ENCODE assay signal across 1 fruit fly cellular context in genomic region chrX:2973593-2973992, dm6.
A peak's percentile ranks its signal among the peaks of the same experiment; 100 is the strongest.
TF ChIP-seq lines count a peak whose summit lies in the region.

Gene rst, minus strand, starts transcription at chrX:2973834.

TF ChIP-seq in whole organism, embryonic, 481 proteins besides CTCF, POLR2A, EP300 and RAD21 (continued from another document):
- TF ChIP-seq gcm (GFP tag; optimal IDR thresholded peaks at IDR 0.05; lab: Kevin White, UChicago) (no peak), nau (GFP tag; optimal IDR thresholded peaks at IDR 0.05; lab: Kevin White, UChicago) (peak; percentile 28), kah (GFP tag; optimal IDR thresholded peaks at IDR 0.05; lab: Kevin White, UChicago) (no peak), CG32532 (GFP tag; IDR thresholded peaks at IDR 0.05; lab: Robert Waterston, UW) (no peak), CG13894 (tag; optimal IDR thresholded peaks at IDR 0.05; lab: Kevin White, UChicago) (peak; percentile 82), prd (optimal IDR thresholded peaks at IDR 0.05; lab: Kevin White, UChicago) (no peak), prd (GFP tag; IDR thresholded peaks at IDR 0.05; lab: Robert Waterston, UW) (0 out of 3 replicates have a peak, but pooled peaks have one; percentile 8), Lim3 (GFP tag; IDR thresholded peaks at IDR 0.05; lab: Robert Waterston, UW) (no peak), esg (GFP tag; conservative IDR thresholded peaks at IDR 0.05; lab: Robert Waterston, UW) (no peak), br (optimal IDR thresholded peaks at IDR 0.05; lab: Kevin White, UChicago) (no peak), fru (optimal IDR thresholded peaks at IDR 0.05; lab: Kevin White, UChicago) (no peak), CG32772 (GFP tag; IDR thresholded peaks at IDR 0.05; lab: Robert Waterston, UW) (no peak), CG11504 (tag; optimal IDR thresholded peaks at IDR 0.05; lab: Kevin White, UChicago) (peak; percentile 15), CG3847 (GFP tag; IDR thresholded peaks at IDR 0.05; lab: Robert Waterston, UW) (no peak), vnd (GFP tag; IDR thresholded peaks at IDR 0.05; lab: Robert Waterston, UW; ENCODE audit: partially characterized antibody) (no peak), CG9609 (GFP tag; optimal IDR thresholded peaks at IDR 0.05; lab: Kevin White, UChicago) (no peak), CG17912 (GFP tag; optimal IDR thresholded peaks at IDR 0.05; lab: Kevin White, UChicago) (no peak), CG11247 (GFP tag; IDR thresholded peaks at IDR 0.05; lab: Robert Waterston, UW) (no peak), vvl (GFP tag; IDR thresholded peaks at IDR 0.05; lab: Robert Waterston, UW) (peak; percentile 40), CG4730 (GFP tag; IDR thresholded peaks at IDR 0.05; lab: Robert Waterston, UW) (no peak), CG1647 (GFP tag; optimal IDR thresholded peaks at IDR 0.05; lab: Kevin White, UChicago) (no peak), dmrt11E (tag; optimal IDR thresholded peaks at IDR 0.05; lab: Kevin White, UChicago) (no peak), B-H2 (GFP tag; optimal IDR thresholded peaks at IDR 0.05; lab: Kevin White, UChicago) (no peak), zfh2 (GFP tag; optimal IDR thresholded peaks at IDR 0.05; lab: Kevin White, UChicago) (no peak), chm (GFP tag; IDR thresholded peaks at IDR 0.05; lab: Robert Waterston, UW) (peak; percentile 92), grau (tag; optimal IDR thresholded peaks at IDR 0.05; lab: Kevin White, UChicago) (no peak), MBD-R2 (GFP tag; IDR thresholded peaks at IDR 0.05; lab: Robert Waterston, UW) (no peak), chinmo (GFP tag; IDR thresholded peaks at IDR 0.05; lab: Robert Waterston, UW; ENCODE audit: partially characterized antibody) (peak; percentile 62; the same call in 1 of the 4 replicates), ftz-f1 (GFP tag; optimal IDR thresholded peaks at IDR 0.05; lab: Kevin White, UChicago) (no peak), dati (GFP tag; IDR thresholded peaks at IDR 0.05; lab: Robert Waterston, UW) (no peak), YL-1 (GFP tag; optimal IDR thresholded peaks at IDR 0.05; lab: Kevin White, UChicago) (no peak), wor (GFP tag; IDR thresholded peaks at IDR 0.05; lab: Robert Waterston, UW) (no peak), bbx (GFP tag; IDR thresholded peaks at IDR 0.05; lab: Robert Waterston, UW; ENCODE audit: partially characterized antibody) (peak; percentile 48; the same call in 1 of the 2 replicates), Gsc (GFP tag; IDR thresholded peaks at IDR 0.05; lab: Robert Waterston, UW) (no peak), emc (GFP tag; optimal IDR thresholded peaks at IDR 0.05; lab: Kevin White, UChicago) (no peak), cwo (GFP tag; optimal IDR thresholded peaks at IDR 0.05; lab: Kevin White, UChicago) (no peak), CrebB (tag; optimal IDR thresholded peaks at IDR 0.05; lab: Kevin White, UChicago) (no peak), CG12769 (tag; optimal IDR thresholded peaks at IDR 0.05; lab: Kevin White, UChicago) (no peak), tll (GFP tag; optimal IDR thresholded peaks at IDR 0.05; lab: Kevin White, UChicago) (no peak), CG31224 (GFP tag; IDR thresholded peaks at IDR 0.05; lab: Robert Waterston, UW) (no peak), disco-r (GFP tag; optimal IDR thresholded peaks at IDR 0.05; lab: Kevin White, UChicago) (no peak), CG15073 (GFP tag; optimal IDR thresholded peaks at IDR 0.05; lab: Kevin White, UChicago) (no peak), lab (GFP tag; optimal IDR thresholded peaks at IDR 0.05; lab: Kevin White, UChicago) (no peak), Deaf1 (tag; optimal IDR thresholded peaks at IDR 0.05; lab: Kevin White, UChicago) (peak; percentile 85), ATbp (GFP tag; optimal IDR thresholded peaks at IDR 0.05; lab: Kevin White, UChicago) (no peak), stwl (tag; optimal IDR thresholded peaks at IDR 0.05; lab: Kevin White, UChicago) (peak; percentile 24), Nf-YB (GFP tag; optimal IDR thresholded peaks at IDR 0.05; lab: Kevin White, UChicago) (no peak), CG6813 (GFP tag; optimal IDR thresholded peaks at IDR 0.05; lab: Kevin White, UChicago) (no peak), CG13287 (GFP tag; IDR thresholded peaks at IDR 0.05; lab: Robert Waterston, UW; ENCODE audit: partially characterized antibody) (no peak), sqz (GFP tag; optimal IDR thresholded peaks at IDR 0.05; lab: Kevin White, UChicago) (peak; percentile 4), Neu2 (GFP tag; optimal IDR thresholded peaks at IDR 0.05; lab: Kevin White, UChicago; ENCODE audit: borderline replicate concordance) (no peak), CG3995 (GFP tag; optimal IDR thresholded peaks at IDR 0.05; lab: Kevin White, UChicago) (no peak), CG2199 (GFP tag; IDR thresholded peaks at IDR 0.05; lab: Robert Waterston, UW) (peak; percentile 33; the same call in 2 of the 3 replicates), Dp (GFP tag; optimal IDR thresholded peaks at IDR 0.05; lab: Kevin White, UChicago) (no peak), PHDP (tag; optimal IDR thresholded peaks at IDR 0.05; lab: Kevin White, UChicago) (no peak), eve (GFP tag; optimal IDR thresholded peaks at IDR 0.05; lab: Kevin White, UChicago) (no peak), Myb (GFP tag; optimal IDR thresholded peaks at IDR 0.05; lab: Kevin White, UChicago) (no peak), CG7839 (tag; optimal IDR thresholded peaks at IDR 0.05; lab: Kevin White, UChicago) (no peak), CG6254 (GFP tag; optimal IDR thresholded peaks at IDR 0.05; lab: Kevin White, UChicago) (no peak), caup (GFP tag; optimal IDR thresholded peaks at IDR 0.05; lab: Kevin White, UChicago; ENCODE audit: severe bottlenecking) (no peak), CG18476 (GFP tag; optimal IDR thresholded peaks at IDR 0.05; lab: Kevin White, UChicago) (no peak), so (GFP tag; IDR thresholded peaks at IDR 0.05; lab: Robert Waterston, UW) (no peak), CG4360 (GFP tag; IDR thresholded peaks at IDR 0.05; lab: Robert Waterston, UW) (0 out of 2 replicates have a peak, but pooled peaks have one; percentile 29), CG5180 (GFP tag; optimal IDR thresholded peaks at IDR 0.05; lab: Kevin White, UChicago) (peak; percentile 99), Ets65A (GFP tag; lab: Kevin White, UChicago) (no peak), Med (GFP tag; lab: Kevin White, UChicago) (peak; percentile 68), ac (GFP tag; optimal IDR thresholded peaks at IDR 0.05; lab: Kevin White, UChicago) (no peak), CG17328 (GFP tag; IDR thresholded peaks at IDR 0.05; lab: Robert Waterston, UW) (peak; percentile 41; the same call in 1 of the 2 replicates), Dref (GFP tag; IDR thresholded peaks at IDR 0.05; lab: Robert Waterston, UW) (no peak), CG10274 (GFP tag; optimal IDR thresholded peaks at IDR 0.05; lab: Kevin White, UChicago) (no peak), HHEX (GFP tag; optimal IDR thresholded peaks at IDR 0.05; lab: Kevin White, UChicago) (no peak), hbn (GFP tag; IDR thresholded peaks at IDR 0.05; lab: Robert Waterston, UW; ENCODE audit: partially characterized antibody) (no peak), Dek (tag; optimal IDR thresholded peaks at IDR 0.05; lab: Kevin White, UChicago) (no peak), Awh (GFP tag; IDR thresholded peaks at IDR 0.05; lab: Robert Waterston, UW) (peak; percentile 44; the same call in 1 of the 2 replicates), Opbp (GFP tag; IDR thresholded peaks at IDR 0.05; lab: Robert Waterston, UW; ENCODE audit: partially characterized antibody) (0 out of 3 replicates have a peak, but pooled peaks have one; percentile 32), scrt (GFP tag; optimal IDR thresholded peaks at IDR 0.05; lab: Kevin White, UChicago) (peak; percentile 34), Meics (GFP tag; optimal IDR thresholded peaks at IDR 0.05; lab: Kevin White, UChicago) (no peak), schlank (tag; optimal IDR thresholded peaks at IDR 0.05; lab: Kevin White, UChicago) (no peak), CG6791 (GFP tag; IDR thresholded peaks at IDR 0.05; lab: Robert Waterston, UW; ENCODE audit: partially characterized antibody) (no peak), CG14965 (GFP tag; optimal IDR thresholded peaks at IDR 0.05; lab: Kevin White, UChicago; ENCODE audit: borderline replicate concordance) (no peak), CG13123 (GFP tag; optimal IDR thresholded peaks at IDR 0.05; lab: Kevin White, UChicago) (no peak), gfzf (GFP tag; optimal IDR thresholded peaks at IDR 0.05; lab: Kevin White, UChicago) (no peak), gce (GFP tag; IDR thresholded peaks at IDR 0.05; lab: Robert Waterston, UW) (peak; percentile 34; the same call in 1 of the 3 replicates), CG14667 (GFP tag; IDR thresholded peaks at IDR 0.05; lab: Robert Waterston, UW) (no peak), gem (tag; optimal IDR thresholded peaks at IDR 0.05; lab: Kevin White, UChicago) (no peak), CG4424 (GFP tag; optimal IDR thresholded peaks at IDR 0.05; lab: Kevin White, UChicago) (no peak), trem (tag; optimal IDR thresholded peaks at IDR 0.05; lab: Kevin White, UChicago) (no peak), mam (GFP tag; optimal IDR thresholded peaks at IDR 0.05; lab: Kevin White, UChicago) (no peak), danr (GFP tag; IDR thresholded peaks at IDR 0.05; lab: Robert Waterston, UW) (no peak), Sry-β (GFP tag; optimal IDR thresholded peaks at IDR 0.05; lab: Kevin White, UChicago) (no peak), hb (GFP tag; IDR thresholded peaks at IDR 0.05; lab: Robert Waterston, UW; ENCODE audit: partially characterized antibody) (no peak), Atf6 (GFP tag; IDR thresholded peaks at IDR 0.05; lab: Robert Waterston, UW) (0 out of 2 replicates have a peak, but pooled peaks have one; percentile 20), CG1024 (GFP tag; IDR thresholded peaks at IDR 0.05; lab: Robert Waterston, UW) (0 out of 2 replicates have a peak, but pooled peaks have one; percentile 14), hkb (optimal IDR thresholded peaks at IDR 0.05; lab: Kevin White, UChicago) (no peak), hkb (GFP tag; IDR thresholded peaks at IDR 0.05; lab: Robert Waterston, UW) (no peak), salm (tag; optimal IDR thresholded peaks at IDR 0.05; lab: Kevin White, UChicago) (no peak), CG8290 (GFP tag; optimal IDR thresholded peaks at IDR 0.05; lab: Kevin White, UChicago) (no peak), CG8290 (tag; optimal IDR thresholded peaks at IDR 0.05; lab: Kevin White, UChicago) (peak in 1 of 2 experiments; percentile 44), CG15696 (tag; optimal IDR thresholded peaks at IDR 0.05; lab: Kevin White, UChicago) (no peak), Blimp-1 (GFP tag; optimal IDR thresholded peaks at IDR 0.05; lab: Kevin White, UChicago) (no peak), trh (GFP tag; optimal IDR thresholded peaks at IDR 0.05; lab: Kevin White, UChicago) (no peak), CG9932 (GFP tag; IDR thresholded peaks at IDR 0.05; lab: Robert Waterston, UW) (no peak), CG12236 (GFP tag; optimal IDR thresholded peaks at IDR 0.05; lab: Kevin White, UChicago) (no peak), inv (GFP tag; IDR thresholded peaks at IDR 0.05; lab: Robert Waterston, UW; ENCODE audit: partially characterized antibody) (no peak), MESR4 (GFP tag; optimal IDR thresholded peaks at IDR 0.05; lab: Kevin White, UChicago) (no peak), klu (GFP tag; IDR thresholded peaks at IDR 0.05; lab: Robert Waterston, UW) (no peak), Sry-δ (GFP tag; optimal IDR thresholded peaks at IDR 0.05; lab: Kevin White, UChicago) (no peak), CG17361 (GFP tag; IDR thresholded peaks at IDR 0.05; lab: Robert Waterston, UW) (0 out of 3 replicates have a peak, but pooled peaks have one; percentile 20), Bteb2 (GFP tag; optimal IDR thresholded peaks at IDR 0.05; lab: Kevin White, UChicago) (no peak), abd-A (tag; optimal IDR thresholded peaks at IDR 0.05; lab: Kevin White, UChicago) (peak; percentile 51), Camta (GFP tag; optimal IDR thresholded peaks at IDR 0.05; lab: Kevin White, UChicago) (no peak), Hmx (GFP tag; optimal IDR thresholded peaks at IDR 0.05; lab: Kevin White, UChicago) (no peak), Hsf (GFP tag; optimal IDR thresholded peaks at IDR 0.05; lab: Kevin White, UChicago) (no peak), fd96Cb (tag; optimal IDR thresholded peaks at IDR 0.05; lab: Kevin White, UChicago) (no peak), Dll (GFP tag; IDR thresholded peaks at IDR 0.05; lab: Robert Waterston, UW; ENCODE audit: partially characterized antibody) (no peak), amos (GFP tag; IDR thresholded peaks at IDR 0.05; lab: Robert Waterston, UW; ENCODE audit: partially characterized antibody) (no peak; the same call in 1 of the 2 replicates)
